Worm (Caenorhabditis elegans): ENCODE measurements around the gene snu-23.

DNA sequence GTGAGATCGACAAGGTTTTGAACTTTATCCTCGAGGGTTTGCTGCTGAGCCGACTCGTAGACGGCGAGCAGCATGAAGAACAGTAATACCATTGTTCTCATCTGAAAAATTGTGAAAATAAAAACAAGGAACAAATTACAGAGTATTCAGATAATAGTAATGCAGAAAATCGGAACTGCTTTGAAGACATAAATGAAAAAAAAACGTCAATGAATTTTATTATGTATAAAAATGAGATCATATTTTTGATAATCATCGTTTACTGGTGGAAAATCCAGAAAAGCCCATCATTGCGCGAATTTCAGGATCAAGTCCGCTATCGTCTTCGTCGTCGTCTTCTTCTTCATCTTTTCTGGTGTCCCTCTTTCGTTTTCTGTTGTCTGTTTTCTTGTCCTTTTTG, 957 bp downstream of the snu-23 start, which contains the start of gene ZK686.3:
- TF ChIP-seq sox-4 (tag; optimal IDR thresholded peaks at IDR 0.05) (no peak), lin-15B (tag; optimal IDR thresholded peaks at IDR 0.05) (no peak), mdl-1 (tag; optimal IDR thresholded peaks at IDR 0.05) (no peak), nhr-76 (tag; optimal IDR thresholded peaks at IDR 0.05) (no peak), zag-1 (tag; optimal IDR thresholded peaks at IDR 0.05) (no peak), nhr-28 (tag; optimal IDR thresholded peaks at IDR 0.05) (no peak)

All from whole organism, L1 larva.